Fruit fly (Drosophila melanogaster): Measurements from ENCODE around the gene CG6356.

dm6 chr3R:24285423-24285822, 1.7 kb downstream of the CG6356 start:
- TF ChIP-seq Ets96B (tag; optimal IDR thresholded peaks at IDR 0.05) (no peak), CG10669 (GFP tag; optimal IDR thresholded peaks at IDR 0.05) (no peak), CG6854 (GFP tag; optimal IDR thresholded peaks at IDR 0.05) (no peak), OdsH (GFP tag; optimal IDR thresholded peaks at IDR 0.05) (no peak), CG3032 (tag; optimal IDR thresholded peaks at IDR 0.05) (no peak), Hr39 (GFP tag; optimal IDR thresholded peaks at IDR 0.05) (no peak), CG10631 (GFP tag; optimal IDR thresholded peaks at IDR 0.05) (no peak)
